Fruit fly (Drosophila melanogaster): Measurements from ENCODE around the gene jigr1.

jigr1 gene

dm6 chr3R:25661531-25662193 is 24.0 kb downstream of the jigr1 start, which contains the start of gene RASSF8 (continued):
- TF ChIP-seq CG16779 (GFP tag; IDR thresholded peaks at IDR 0.05): no peak
- peak; percentile 9 for TF ChIP-seq Side (GFP tag; optimal IDR thresholded peaks at IDR 0.05)
- TF ChIP-seq salm (tag; optimal IDR thresholded peaks at IDR 0.05): no peak
- TF ChIP-seq tll (GFP tag; optimal IDR thresholded peaks at IDR 0.05): no peak
- no peak for TF ChIP-seq ATbp (GFP tag; optimal IDR thresholded peaks at IDR 0.05)
- no peak for TF ChIP-seq vfl (GFP tag; optimal IDR thresholded peaks at IDR 0.05)
- no peak for TF ChIP-seq CG6813 (GFP tag; optimal IDR thresholded peaks at IDR 0.05)
- TF ChIP-seq CG33557 (GFP tag; optimal IDR thresholded peaks at IDR 0.05): no peak
- TF ChIP-seq slbo (GFP tag; IDR thresholded peaks at IDR 0.05): peak; percentile 78
- TF ChIP-seq otp (GFP tag; IDR thresholded peaks at IDR 0.05): no peak
- TF ChIP-seq chm (GFP tag; IDR thresholded peaks at IDR 0.05): no peak
- no peak for TF ChIP-seq Drgx (GFP tag; IDR thresholded peaks at IDR 0.05)
- no peak for TF ChIP-seq CG9797 (GFP tag; optimal IDR thresholded peaks at IDR 0.05)
- peak; percentile 49 for TF ChIP-seq CG6689 (GFP tag; IDR thresholded peaks at IDR 0.05)
- no peak for TF ChIP-seq CG8089 (GFP tag; optimal IDR thresholded peaks at IDR 0.05)
- no peak for TF ChIP-seq Bdp1 (GFP tag; optimal IDR thresholded peaks at IDR 0.05)
- TF ChIP-seq ase (GFP tag; IDR thresholded peaks at IDR 0.05): no peak
- TF ChIP-seq yki (optimal IDR thresholded peaks at IDR 0.05): no peak
- TF ChIP-seq CG15601 (tag; optimal IDR thresholded peaks at IDR 0.05): no peak
- TF ChIP-seq kay (GFP tag; optimal IDR thresholded peaks at IDR 0.05): peak; percentile 47
- TF ChIP-seq CG11696 (GFP tag; IDR thresholded peaks at IDR 0.05): no peak
- peak; percentile 64; the same call in 2 of the 3 replicates for TF ChIP-seq Dbx (GFP tag; IDR thresholded peaks at IDR 0.05)
- no peak for TF ChIP-seq CG15696 (tag; optimal IDR thresholded peaks at IDR 0.05)
- TF ChIP-seq CG17829 (tag; optimal IDR thresholded peaks at IDR 0.05): no peak
- TF ChIP-seq CG10565 (GFP tag; optimal IDR thresholded peaks at IDR 0.05): no peak
- no peak for TF ChIP-seq sens-2 (GFP tag; IDR thresholded peaks at IDR 0.05)
- TF ChIP-seq ato (GFP tag; IDR thresholded peaks at IDR 0.05; ENCODE audit: partially characterized antibody): no peak
- TF ChIP-seq CG2875 (GFP tag; optimal IDR thresholded peaks at IDR 0.05): no peak
- no peak for TF ChIP-seq pb (GFP tag; optimal IDR thresholded peaks at IDR 0.05)
- no peak for TF ChIP-seq CG3407 (GFP tag; optimal IDR thresholded peaks at IDR 0.05)
- TF ChIP-seq aop (GFP tag; IDR thresholded peaks at IDR 0.05): 0 out of 2 replicates have a peak, but pooled peaks have one; percentile 12
- no peak for TF ChIP-seq Ptx1 (GFP tag; IDR thresholded peaks at IDR 0.05)
- TF ChIP-seq HmgZ (tag; optimal IDR thresholded peaks at IDR 0.05): peak; percentile 48
- no peak for TF ChIP-seq C15 (GFP tag; IDR thresholded peaks at IDR 0.05)
- no peak for TF ChIP-seq CG10431 (GFP tag; optimal IDR thresholded peaks at IDR 0.05)
- TF ChIP-seq pros (GFP tag; optimal IDR thresholded peaks at IDR 0.05): no peak
- TF ChIP-seq maf-S (GFP tag; optimal IDR thresholded peaks at IDR 0.05): no peak
- no peak for TF ChIP-seq CG11723 (GFP tag; optimal IDR thresholded peaks at IDR 0.05)
- no peak for TF ChIP-seq Hmr (GFP tag; optimal IDR thresholded peaks at IDR 0.05)
- TF ChIP-seq gce (GFP tag; IDR thresholded peaks at IDR 0.05): no peak
- TF ChIP-seq CG11093 (GFP tag; IDR thresholded peaks at IDR 0.05): no peak
- peak; percentile 8; the same call in 1 of the 2 replicates for TF ChIP-seq tna (GFP tag; IDR thresholded peaks at IDR 0.05; ENCODE audit: partially characterized antibody)
- TF ChIP-seq abd-A (tag; optimal IDR thresholded peaks at IDR 0.05): no peak
- TF ChIP-seq NK7.1 (GFP tag; optimal IDR thresholded peaks at IDR 0.05): no peak
- no peak for TF ChIP-seq CG32767 (GFP tag; IDR thresholded peaks at IDR 0.05)
- TF ChIP-seq pho (GFP tag; optimal IDR thresholded peaks at IDR 0.05): peak; percentile 32
- TF ChIP-seq CG2129 (GFP tag; IDR thresholded peaks at IDR 0.05; ENCODE audit: partially characterized antibody): no peak
- TF ChIP-seq Vsx1 (GFP tag; optimal IDR thresholded peaks at IDR 0.05): no peak
- TF ChIP-seq cato (GFP tag; optimal IDR thresholded peaks at IDR 0.05; ENCODE audit: borderline replicate concordance): no peak
- peak; percentile 77 for TF ChIP-seq Sry-δ (GFP tag; optimal IDR thresholded peaks at IDR 0.05)
- no peak for TF ChIP-seq CG1024 (GFP tag; IDR thresholded peaks at IDR 0.05)
